Worm (Caenorhabditis elegans) whole organism, dauer: ENCODE results near the gene chtb-3.

ENCODE experiments used
- unc-62 ChIP-seq: sonication (generic microtip); optimal IDR thresholded peaks from 2 replicates; lab custom pipeline; 2017; ENCODE audit warnings: missing biosample characterization, missing genetic modification reagents, missing genetic modification characterization

chtb-3 gene

ce11 chrX:6319546-6319945 is at the start of gene chtb-3:
Gene chtb-3 (minus strand): TSS chrX:6319646.
- TF ChIP-seq unc-62 (GFP tag; lab: Kevin White, UChicago), result no peak

DNA sequence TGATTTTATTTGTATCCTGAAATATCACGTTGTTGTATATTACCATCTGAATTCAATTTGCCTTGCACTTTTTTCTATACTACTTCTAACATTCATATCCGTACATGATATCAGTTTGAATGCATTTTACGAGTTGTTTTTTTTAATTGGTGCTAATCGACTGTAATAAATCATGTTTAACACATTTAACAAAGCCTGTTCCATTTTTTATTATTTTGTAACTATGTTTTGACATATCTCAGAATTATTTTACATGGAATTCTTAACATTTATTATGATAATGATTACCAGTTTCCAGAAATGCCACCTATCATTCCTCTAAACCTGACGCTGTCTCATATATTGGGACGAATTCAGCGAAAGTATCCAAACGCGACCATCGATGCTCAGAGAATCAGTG is 46.3 kb upstream of the chtb-3 start, which contains the start of gene C03B1.3:
C03B1.3 (plus strand) TSS at position 301 of the 400 bp plus-strand sequence.
- no peak for TF ChIP-seq unc-62 (GFP tag; lab: Kevin White, UChicago)

- no peak for TF ChIP-seq unc-62 (GFP tag; lab: Kevin White, UChicago)
Observed at ce11 chrX:6364196-6364595, 44.8 kb upstream of the chtb-3 start, which contains the start of gene C03B1.4. Gene C03B1.4 (plus strand): TSS chrX:6364496.

DNA sequence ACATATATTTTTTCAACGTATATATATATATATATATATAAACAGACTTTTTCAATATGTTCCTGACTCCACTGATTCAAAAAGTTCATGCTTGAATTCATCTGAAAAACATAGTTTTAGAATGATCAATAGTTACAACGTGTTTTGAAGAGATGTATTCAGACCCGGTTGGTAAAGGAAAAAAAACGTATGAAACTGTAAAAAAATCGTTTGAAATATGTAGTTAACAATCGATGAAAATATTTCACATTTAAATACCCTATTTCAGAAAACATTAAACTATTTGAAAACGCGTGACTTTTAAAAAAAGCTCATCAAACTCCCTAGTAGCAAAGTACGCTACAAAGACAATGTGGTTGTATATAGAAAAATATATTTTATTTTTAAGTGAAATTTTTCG is 41.2 kb upstream of the chtb-3 start, which contains the start of gene C03B1.14:
C03B1.14 (minus strand) TSS at position 101 of the 400 bp plus-strand sequence.
- TF ChIP-seq unc-62 (GFP tag; lab: Kevin White, UChicago), result no peak

DNA sequence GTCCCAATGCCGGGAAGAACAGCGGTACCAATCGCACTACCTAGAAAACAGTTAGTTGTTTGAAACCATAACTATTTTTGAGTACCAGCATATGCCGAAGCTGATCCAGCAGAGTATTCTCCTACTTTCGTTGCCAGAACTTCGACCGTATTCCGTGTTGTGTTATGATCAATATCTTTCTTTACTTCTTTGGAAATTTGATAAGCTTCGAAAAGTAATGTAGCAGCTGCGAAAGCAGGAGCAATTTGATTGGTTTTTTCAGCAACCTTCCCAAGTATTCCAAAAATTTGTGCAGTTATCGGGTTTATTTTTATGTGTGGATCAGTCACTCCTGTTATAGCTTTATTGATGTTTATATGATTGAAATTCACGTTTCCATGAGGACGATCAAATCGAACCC is 40.6 kb upstream of the chtb-3 start:
- TF ChIP-seq unc-62 (GFP tag; lab: Kevin White, UChicago), result no peak

ce11 chrX:6357772-6358171 is 38.3 kb upstream of the chtb-3 start, which contains the start of gene C03B1.10:
Gene C03B1.10 (minus strand): TSS chrX:6357872.
- no peak for TF ChIP-seq unc-62 (GFP tag; lab: Kevin White, UChicago)

DNA sequence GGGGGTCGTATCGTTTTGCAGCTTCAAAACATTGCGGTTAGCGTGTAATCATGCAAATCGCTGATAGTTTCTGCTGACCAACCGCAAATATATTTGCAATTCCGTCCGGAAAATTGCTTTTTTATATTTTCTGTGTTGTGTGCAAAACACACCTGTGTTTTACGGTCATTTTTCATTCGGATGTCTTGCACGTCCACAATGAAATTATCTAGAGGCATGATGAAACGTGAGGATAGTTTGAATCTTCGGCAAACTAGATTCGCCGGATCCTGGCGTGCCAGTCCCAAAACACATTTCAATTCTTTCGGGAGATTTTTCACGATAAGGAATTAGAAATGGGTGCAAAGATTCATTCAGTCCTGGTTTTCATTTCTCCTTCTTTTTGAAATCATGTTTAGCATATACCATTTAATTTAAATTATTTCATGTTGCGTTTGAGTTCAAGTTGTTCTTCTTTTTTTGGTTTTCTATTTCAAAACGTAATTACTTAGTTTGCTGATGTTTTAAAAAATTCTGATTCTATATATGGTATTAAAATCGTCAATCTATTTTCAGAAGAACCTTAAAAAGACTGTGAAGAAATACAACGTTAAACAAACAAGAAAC is 35.7 kb upstream of the chtb-3 start, which contains the start of gene C03B1.5:
C03B1.5 (plus strand) TSS at position 556 of the 606 bp plus-strand sequence.
- TF ChIP-seq unc-62 (GFP tag; lab: Kevin White, UChicago), result no peak

DNA sequence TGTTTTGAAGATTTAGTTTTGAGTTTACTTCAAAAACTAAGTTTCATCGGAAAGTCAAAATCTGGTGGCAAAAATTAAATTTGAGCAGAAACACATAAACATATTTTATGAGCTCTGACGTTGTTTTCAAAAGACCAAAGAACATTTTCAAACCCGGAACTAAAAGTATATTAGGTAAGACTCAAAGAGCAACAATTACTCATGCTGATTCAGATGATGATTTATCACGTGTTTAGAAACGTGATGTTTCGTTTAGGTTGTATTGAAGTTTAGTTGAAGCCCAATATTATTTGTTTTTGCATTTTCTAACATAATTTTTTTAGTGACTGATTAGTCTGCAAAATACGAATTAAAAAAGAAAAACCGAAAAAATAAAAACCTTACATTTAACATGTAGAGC is 34.3 kb upstream of the chtb-3 start:
- no peak for TF ChIP-seq unc-62 (GFP tag; lab: Kevin White, UChicago)

- no peak for TF ChIP-seq unc-62 (GFP tag; lab: Kevin White, UChicago)
Observed at ce11 chrX:6350016-6350415, 30.6 kb upstream of the chtb-3 start, which contains the start of gene C03B1.6. Gene C03B1.6 (plus strand): TSS chrX:6350316.

- no peak for TF ChIP-seq unc-62 (GFP tag; lab: Kevin White, UChicago)
Observed at ce11 chrX:6347013-6347412, 27.6 kb upstream of the chtb-3 start, which contains the start of gene C03B1.9. Gene C03B1.9 (minus strand): TSS chrX:6347113.

ce11 chrX:6345785-6346184 is 26.3 kb upstream of the chtb-3 start:
- TF ChIP-seq unc-62 (GFP tag; lab: Kevin White, UChicago), result no peak

DNA sequence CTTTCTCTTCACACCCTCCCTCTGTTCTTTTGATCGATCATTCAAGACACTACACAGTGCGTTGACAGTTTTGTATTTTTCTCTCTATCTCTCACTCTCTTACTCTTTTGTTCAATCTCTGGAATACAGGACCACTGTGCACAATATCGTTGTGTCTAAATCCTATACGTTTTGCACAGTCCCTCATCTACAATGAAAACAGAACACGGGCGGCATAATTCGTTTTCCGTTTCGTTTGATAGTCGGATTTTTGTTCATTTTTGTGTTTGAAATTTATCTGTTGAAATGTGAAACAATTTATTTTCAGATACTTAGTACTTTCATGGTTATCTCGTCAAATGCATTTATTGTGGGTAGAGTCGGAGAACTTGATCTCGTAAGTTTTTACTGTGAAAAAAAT is 22.1 kb upstream of the chtb-3 start, which contains the start of gene C03B1.7:
C03B1.7 (plus strand) TSS at position 301 of the 400 bp plus-strand sequence.
- TF ChIP-seq unc-62 (GFP tag; lab: Kevin White, UChicago), result no peak

DNA sequence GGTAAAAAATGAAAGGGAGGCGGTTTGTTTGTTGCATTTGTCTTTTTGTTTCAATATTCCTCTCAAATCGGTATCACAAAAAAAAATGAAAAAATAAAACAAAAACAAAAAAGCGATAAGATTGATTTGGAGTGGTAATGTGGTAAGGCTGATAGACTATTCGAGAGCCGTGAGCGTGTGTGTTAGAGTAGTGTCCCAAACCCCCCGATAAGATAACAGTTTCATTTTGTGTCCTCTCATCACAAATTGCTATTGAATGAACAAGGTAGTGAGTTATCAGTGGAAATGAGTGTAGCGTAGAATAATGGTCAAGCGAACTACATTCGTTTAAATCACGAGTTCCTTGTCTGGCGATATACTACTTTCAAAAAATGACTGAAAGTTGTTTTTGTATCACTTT is 19.0 kb upstream of the chtb-3 start:
- TF ChIP-seq unc-62 (GFP tag; lab: Kevin White, UChicago), result no peak

DNA sequence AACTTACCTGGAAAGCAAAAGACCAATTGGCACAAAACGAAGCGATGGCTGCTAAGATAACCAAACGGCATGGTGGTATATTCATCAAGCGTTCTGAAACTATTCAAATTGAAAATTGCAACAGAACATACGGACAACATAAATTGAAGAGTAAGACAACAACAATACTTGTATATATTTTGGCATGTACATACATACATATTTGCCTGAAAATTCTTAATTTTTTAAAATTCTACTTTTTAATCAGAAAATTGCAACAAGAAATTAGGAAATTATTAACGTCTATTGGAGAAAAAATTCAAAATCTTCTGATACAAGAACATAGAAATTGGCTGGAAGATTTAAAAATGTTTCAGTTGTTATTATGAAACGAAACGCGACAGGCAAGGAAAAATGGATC is 18.5 kb upstream of the chtb-3 start, which contains the start of gene C03B1.13:
C03B1.13 (minus strand) TSS at position 101 of the 400 bp plus-strand sequence.
- no peak for TF ChIP-seq unc-62 (GFP tag; lab: Kevin White, UChicago)

DNA sequence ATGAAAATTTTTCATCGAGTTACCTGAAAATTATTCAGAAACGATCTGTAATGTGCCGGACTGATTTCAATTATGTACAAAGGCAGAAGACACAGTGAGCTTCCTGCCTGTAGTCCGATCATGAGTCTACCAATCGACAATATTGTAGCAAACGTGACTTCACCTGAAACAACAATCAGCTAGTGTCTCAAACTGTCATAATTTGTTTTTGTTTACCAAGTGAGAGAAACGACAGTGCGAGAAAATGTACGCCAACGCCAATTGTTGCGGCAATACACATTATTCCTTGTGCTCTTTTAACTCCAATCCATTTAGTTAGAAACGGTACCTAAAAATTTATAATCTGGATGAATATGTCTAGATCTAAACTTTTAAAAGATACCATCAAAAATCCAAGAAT is 17.9 kb upstream of the chtb-3 start:
- TF ChIP-seq unc-62 (GFP tag; lab: Kevin White, UChicago), result no peak

- no peak for TF ChIP-seq unc-62 (GFP tag; lab: Kevin White, UChicago)
Observed at ce11 chrX:6334602-6335001, 15.2 kb upstream of the chtb-3 start.

ce11 chrX:6333998-6334397 is 14.6 kb upstream of the chtb-3 start, which contains the start of gene col-171:
Gene col-171 (plus strand): TSS chrX:6334298.
- TF ChIP-seq unc-62 (GFP tag; lab: Kevin White, UChicago), result no peak
